Worm (Caenorhabditis elegans) whole organism, young adult: Measurements from ENCODE around the gene sto-6.

ENCODE experiments used
- D2030.7 ChIP-seq: fragments of 200-800 bp; sonication (Bioruptor generic); IDR thresholded peaks from 2 replicates; pipeline ENCODE4 v1.3.6; 2022; ENCODE audit warnings: missing genetic modification reagents, missing genetic modification characterization, missing compliant biosample characterization
- K11D2.4 ChIP-seq: fragments of 200-800 bp; sonication (Bioruptor generic); IDR thresholded peaks from 2 replicates; pipeline ENCODE4 v1.3.6; 2022; ENCODE audit warnings: missing genetic modification reagents, missing genetic modification characterization, missing compliant biosample characterization
- T26A5.8 ChIP-seq: sonication (generic microtip); optimal IDR thresholded peaks from 2 replicates; lab custom pipeline; 2016; ENCODE audit warnings: missing genetic modification characterization, missing compliant biosample characterization
- cebp-2 ChIP-seq: fragments of 200-800 bp; sonication (Bioruptor generic); IDR thresholded peaks from 2 replicates; pipeline ENCODE4 v1.3.6; 2022; ENCODE audit warnings: missing genetic modification characterization, missing compliant biosample characterization
- ceh-58 ChIP-seq: fragments of 200-800 bp; sonication (Bioruptor generic); IDR thresholded peaks from 2 replicates; pipeline ENCODE4 v1.3.6; 2022; ENCODE audit warnings: missing genetic modification characterization, missing compliant biosample characterization
- ceh-79 ChIP-seq: sonication (generic microtip); optimal IDR thresholded peaks from 2 replicates; lab custom pipeline; 2017; ENCODE audit warnings: mild to moderate bottlenecking, missing genetic modification characterization, missing compliant biosample characterization
- chd-7 ChIP-seq: sonication (generic microtip); optimal IDR thresholded peaks from 2 replicates; lab custom pipeline; 2016; ENCODE audit warnings: mild to moderate bottlenecking, missing genetic modification characterization, moderate library complexity, missing compliant biosample characterization
- nhr-120 ChIP-seq: fragments of 200-800 bp; sonication (Bioruptor generic); IDR thresholded peaks from 2 replicates; pipeline ENCODE4 v1.3.6; 2022; ENCODE audit warnings: missing genetic modification characterization, missing compliant biosample characterization
- pha-4 ChIP-seq: fragments of 150-350 bp; sonication (generic microtip); optimal IDR thresholded peaks from 2 replicates; lab custom pipeline; 2014; ENCODE audit warnings: missing biosample characterization, missing genetic modification reagents, missing genetic modification characterization
- rpc-1 ChIP-seq, 2 experiments: fragments of 150-350 bp in 1 of 2; sonication (generic microtip) in 1 of 2; optimal IDR thresholded peaks; 2 replicates each; lab custom pipeline; 2014 to 2018; ENCODE audit warnings: missing biosample characterization in 1 of 2, missing genetic modification characterization in 1 of 2, missing genetic modification reagents in 1 of 2, missing genotype in 1 of 2
- tbx-9 ChIP-seq: sonication (generic microtip); optimal IDR thresholded peaks from 2 replicates; lab custom pipeline; 2016; ENCODE audit warnings: borderline replicate concordance, missing genetic modification characterization, inconsistent platforms, missing compliant biosample characterization
- unc-130 ChIP-seq: sonication (generic microtip); optimal IDR thresholded peaks from 2 replicates; lab custom pipeline; 2016; ENCODE audit warnings: missing genetic modification reagents, missing genetic modification characterization, missing compliant biosample characterization
- unc-62 ChIP-seq: fragments of 150-350 bp; optimal IDR thresholded peaks from 2 replicates; lab custom pipeline; 2014; ENCODE audit warnings: missing biosample characterization, missing genetic modification reagents, missing genetic modification characterization
- zim-3 ChIP-seq: sonication (generic microtip); optimal IDR thresholded peaks from 2 replicates; lab custom pipeline; 2017; ENCODE audit warnings: mild to moderate bottlenecking, missing genetic modification characterization, moderate library complexity, missing compliant biosample characterization

ce11 chrX:11590545-11590944 is 41.7 kb upstream of the sto-6 start:
- TF ChIP-seq nhr-120 (no peak), cebp-2 (no peak), K11D2.4 (no peak), tbx-9 (tag; lab: Kevin White, UChicago) (no peak), ceh-79 (tag; lab: Kevin White, UChicago) (no peak), unc-130 (no peak), D2030.7 (GFP tag; lab: Robert Waterston, UW) (no peak), chd-7 (tag; lab: Kevin White, UChicago) (no peak), rpc-1 (optimal IDR thresholded peaks at IDR 0.05; lab: Kevin White, UChicago) (no peak), rpc-1 (tag; optimal IDR thresholded peaks at IDR 0.05; lab: Kevin White, UChicago) (no peak), ceh-58 (GFP tag; lab: Robert Waterston, UW) (no peak), zim-3 (tag; lab: Kevin White, UChicago) (no peak), pha-4 (no peak), unc-62 (GFP tag; lab: Kevin White, UChicago) (no peak), T26A5.8 (tag; lab: Kevin White, UChicago) (no peak)
